Worm (Caenorhabditis elegans): Measurements from ENCODE around the gene F55A11.7.

The F55A11.7 gene

DNA sequence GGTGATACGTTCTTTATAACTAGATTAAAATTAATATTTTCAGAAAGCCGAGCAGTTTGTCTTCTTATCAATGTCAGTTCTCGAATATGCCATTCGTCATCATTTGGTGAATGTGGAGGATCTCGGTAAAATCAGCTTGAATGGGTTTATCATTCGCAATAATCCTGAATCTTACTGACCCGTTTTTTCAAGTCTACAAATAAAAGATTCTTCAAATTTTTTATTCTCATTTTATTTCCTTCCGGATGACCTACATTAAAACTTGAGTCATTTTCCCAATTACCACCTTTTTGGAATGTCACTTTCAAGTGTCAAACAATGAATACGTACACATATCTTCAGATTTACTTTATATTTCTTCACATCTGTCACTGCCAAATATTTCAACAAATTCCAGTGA is 26.9 kb downstream of the F55A11.7 start, which contains the start of gene T04F3.5:
T04F3.5 (plus strand) TSS at position 301 of the 400 bp plus-strand sequence.
- TF ChIP-seq T22C8.4 (GFP tag; IDR thresholded peaks at IDR 0.05) (no peak), tab-1 (GFP tag; IDR thresholded peaks at IDR 0.05) (no peak), ztf-23 (GFP tag; IDR thresholded peaks at IDR 0.05) (no peak), klf-2 (GFP tag; conservative IDR thresholded peaks at IDR 0.05) (no peak), flt-1 (GFP tag; IDR thresholded peaks at IDR 0.05) (no peak), cog-1 (tag; optimal IDR thresholded peaks at IDR 0.05) (no peak), med-1 (GFP tag; optimal IDR thresholded peaks at IDR 0.05; ENCODE audit: insufficient read depth) (no peak), ref-1 (GFP tag; conservative IDR thresholded peaks at IDR 0.05) (no peak), ztf-29 (GFP tag; IDR thresholded peaks at IDR 0.05) (no peak)

DNA sequence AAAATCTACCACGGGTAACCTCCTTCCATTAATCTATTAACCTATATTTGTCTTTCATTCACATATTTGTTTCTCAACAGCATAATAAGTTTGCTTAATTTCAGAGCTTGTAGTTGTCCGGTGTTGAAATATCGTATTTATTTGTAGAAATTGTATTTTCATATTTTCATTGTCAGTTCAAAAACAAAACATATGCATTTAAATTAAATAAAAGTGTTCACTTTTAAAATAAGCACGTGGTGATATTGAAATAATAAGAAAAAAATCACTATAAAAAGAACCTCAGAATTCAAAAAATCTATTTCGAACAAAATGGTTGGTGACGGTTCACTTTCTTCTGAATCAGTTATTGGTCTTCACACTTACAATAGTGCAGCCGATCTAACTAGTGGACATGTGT is 28.6 kb downstream of the F55A11.7 start, which contains the start of gene T04F3.3:
T04F3.3 (plus strand) TSS at position 301 of the 400 bp plus-strand sequence.
- TF ChIP-seq ref-1 (GFP tag; conservative IDR thresholded peaks at IDR 0.05) (no peak), flt-1 (GFP tag; IDR thresholded peaks at IDR 0.05) (no peak), ztf-29 (GFP tag; IDR thresholded peaks at IDR 0.05) (no peak)

- TF ChIP-seq tab-1 (GFP tag; IDR thresholded peaks at IDR 0.05) (no peak), cog-1 (tag; optimal IDR thresholded peaks at IDR 0.05) (no peak), flt-1 (GFP tag; IDR thresholded peaks at IDR 0.05) (no peak), ztf-23 (GFP tag; IDR thresholded peaks at IDR 0.05) (no peak), med-1 (GFP tag; optimal IDR thresholded peaks at IDR 0.05; ENCODE audit: insufficient read depth) (no peak), ref-1 (GFP tag; conservative IDR thresholded peaks at IDR 0.05) (no peak), ztf-29 (GFP tag; IDR thresholded peaks at IDR 0.05) (no peak), T22C8.4 (GFP tag; IDR thresholded peaks at IDR 0.05) (no peak), klf-2 (GFP tag; conservative IDR thresholded peaks at IDR 0.05) (no peak)
These were observed 29.9 kb downstream of the F55A11.7 start, which contains the start of gene smoc-1 for ce11 chrV:11757358-11757757. TSS of gene smoc-1 (plus strand) at chrV:11757658.

- TF ChIP-seq med-1 (GFP tag; optimal IDR thresholded peaks at IDR 0.05; ENCODE audit: insufficient read depth) (no peak), cog-1 (tag; optimal IDR thresholded peaks at IDR 0.05) (no peak)
These were observed 31.4 kb downstream of the F55A11.7 start for ce11 chrV:11755848-11756247.

ce11 chrV:11751480-11751879 is 35.8 kb downstream of the F55A11.7 start:
- TF ChIP-seq flt-1 (GFP tag; IDR thresholded peaks at IDR 0.05), result no peak
- TF ChIP-seq ztf-29 (GFP tag; IDR thresholded peaks at IDR 0.05), result no peak
- TF ChIP-seq med-1 (GFP tag; optimal IDR thresholded peaks at IDR 0.05; ENCODE audit: insufficient read depth), result no peak
- TF ChIP-seq klf-2 (GFP tag; conservative IDR thresholded peaks at IDR 0.05), result no peak

ce11 chrV:11741078-11741477 is 46.2 kb downstream of the F55A11.7 start:
- TF ChIP-seq ztf-23 (GFP tag; IDR thresholded peaks at IDR 0.05), result no peak
- no peak for TF ChIP-seq ref-1 (GFP tag; conservative IDR thresholded peaks at IDR 0.05)
- no peak for TF ChIP-seq med-1 (GFP tag; optimal IDR thresholded peaks at IDR 0.05; ENCODE audit: insufficient read depth)
- no peak for TF ChIP-seq tab-1 (GFP tag; IDR thresholded peaks at IDR 0.05)
- no peak for TF ChIP-seq ztf-29 (GFP tag; IDR thresholded peaks at IDR 0.05)
- TF ChIP-seq flt-1 (GFP tag; IDR thresholded peaks at IDR 0.05), result no peak
- TF ChIP-seq T22C8.4 (GFP tag; IDR thresholded peaks at IDR 0.05), result no peak
- TF ChIP-seq cog-1 (tag; optimal IDR thresholded peaks at IDR 0.05), result no peak
- TF ChIP-seq klf-2 (GFP tag; conservative IDR thresholded peaks at IDR 0.05), result no peak

ce11 chrV:11739820-11740219 is 47.4 kb downstream of the F55A11.7 start, which contains the start of gene T04F3.1:
TSS of gene T04F3.1 (plus strand) at chrV:11740065.
- TF ChIP-seq klf-2 (GFP tag; conservative IDR thresholded peaks at IDR 0.05) (no peak), ztf-29 (GFP tag; IDR thresholded peaks at IDR 0.05) (no peak)

ce11 chrV:11737333-11737732 is 49.9 kb downstream of the F55A11.7 start:
- TF ChIP-seq klf-2 (GFP tag; conservative IDR thresholded peaks at IDR 0.05) (no peak), ztf-29 (GFP tag; IDR thresholded peaks at IDR 0.05) (no peak)

ce11 chrV:11736896-11737295 is 50.3 kb downstream of the F55A11.7 start, which contains the start of gene spe-42:
TSS of gene spe-42 (minus strand) at chrV:11736996.
- no peak for TF ChIP-seq flt-1 (GFP tag; IDR thresholded peaks at IDR 0.05)
- no peak for TF ChIP-seq tab-1 (GFP tag; IDR thresholded peaks at IDR 0.05)
- no peak for TF ChIP-seq med-1 (GFP tag; optimal IDR thresholded peaks at IDR 0.05; ENCODE audit: insufficient read depth)
- TF ChIP-seq ztf-29 (GFP tag; IDR thresholded peaks at IDR 0.05), result no peak
- no peak for TF ChIP-seq T22C8.4 (GFP tag; IDR thresholded peaks at IDR 0.05)
- TF ChIP-seq ref-1 (GFP tag; conservative IDR thresholded peaks at IDR 0.05), result no peak
- TF ChIP-seq klf-2 (GFP tag; conservative IDR thresholded peaks at IDR 0.05), result no peak
- no peak for TF ChIP-seq ztf-23 (GFP tag; IDR thresholded peaks at IDR 0.05)
